Worm (Caenorhabditis elegans) whole organism, mixed stage, embryonic: Measurements from ENCODE around the gene Y75D11A.2.

Source experiments
- lin-13 ChIP-seq: fragments of 150-350 bp; optimal IDR thresholded peaks from 2 replicates; lab custom pipeline; 2014; ENCODE audit warnings: missing biosample characterization, missing genetic modification characterization
- nhr-237 ChIP-seq: fragments of 150-350 bp; optimal IDR thresholded peaks from 2 replicates; lab custom pipeline; 2014; ENCODE audit warnings: missing biosample characterization, missing genetic modification characterization
- unc-39 ChIP-seq: fragments of 150-350 bp; optimal IDR thresholded peaks from 2 replicates; lab custom pipeline; 2014; ENCODE audit warnings: missing biosample characterization, missing genetic modification characterization
- unc-62 ChIP-seq: fragments of 150-350 bp; optimal IDR thresholded peaks from 2 replicates; lab custom pipeline; 2014; ENCODE audit warnings: missing biosample characterization, missing genetic modification reagents, missing genetic modification characterization
- ztf-11 ChIP-seq: fragments of 150-350 bp; optimal IDR thresholded peaks from 2 replicates; lab custom pipeline; 2014; ENCODE audit warnings: missing biosample characterization, missing genetic modification characterization

- no peak for TF ChIP-seq nhr-237 (tag; lab: Kevin White, UChicago)
- no peak for TF ChIP-seq lin-13 (tag; lab: Kevin White, UChicago)
- no peak for TF ChIP-seq unc-62 (GFP tag; lab: Kevin White, UChicago)
- TF ChIP-seq ztf-11 (tag; lab: Kevin White, UChicago) = no peak
- TF ChIP-seq unc-39 (tag; lab: Kevin White, UChicago) = no peak
Measured at ce11 chrX:1729558-1729957, 13.1 kb upstream of the Y75D11A.2 start, which contains the start of gene dgn-3.
